Worm (Caenorhabditis elegans) whole organism, L2 larva: ENCODE data around the gene hmg-12.

ENCODE experiments used
- alr-1 ChIP-seq: fragments of 150-350 bp; optimal IDR thresholded peaks from 2 replicates; lab custom pipeline; 2014; ENCODE audit warnings: missing biosample characterization, missing genetic modification characterization
- ceh-16 ChIP-seq: fragments of 150-350 bp; optimal IDR thresholded peaks from 2 replicates; lab custom pipeline; 2014; ENCODE audit warnings: missing biosample characterization, missing genetic modification characterization
- crh-2 ChIP-seq: sonication (generic microtip); optimal IDR thresholded peaks from 2 replicates; lab custom pipeline; 2017; ENCODE audit warnings: missing biosample characterization, missing genetic modification characterization
- egl-27 ChIP-seq: sonication (generic microtip); optimal IDR thresholded peaks from 3 replicates; lab custom pipeline; 2017; ENCODE audit warnings: missing biosample characterization, missing genetic modification reagents, missing genetic modification characterization
- nhr-23 ChIP-seq: fragments of 150-350 bp; optimal IDR thresholded peaks from 2 replicates; lab custom pipeline; 2014; ENCODE audit warnings: missing biosample characterization, missing genetic modification reagents, missing genetic modification characterization
- sem-4 ChIP-seq: fragments of 150-350 bp; optimal IDR thresholded peaks from 2 replicates; lab custom pipeline; 2014; ENCODE audit warnings: missing biosample characterization, missing genetic modification reagents, missing genetic modification characterization
- skn-1 ChIP-seq: sonication (generic microtip); optimal IDR thresholded peaks from 2 replicates; lab custom pipeline; 2017; ENCODE audit warnings: missing biosample characterization, missing genetic modification characterization
- snpc-4 ChIP-seq: fragments of 150-350 bp; optimal IDR thresholded peaks from 2 replicates; lab custom pipeline; 2014; ENCODE audit warnings: missing biosample characterization, missing genetic modification characterization
- unc-39 ChIP-seq: fragments of 150-350 bp; optimal IDR thresholded peaks from 2 replicates; lab custom pipeline; 2014; ENCODE audit warnings: missing biosample characterization, missing genetic modification characterization
- unc-55 ChIP-seq: fragments of 150-350 bp; sonication (generic microtip); optimal IDR thresholded peaks from 3 replicates; lab custom pipeline; 2014; ENCODE audit warnings: missing biosample characterization, missing genetic modification reagents, missing genetic modification characterization
- unc-62 ChIP-seq: fragments of 150-350 bp; optimal IDR thresholded peaks from 2 replicates; lab custom pipeline; 2014; ENCODE audit warnings: missing biosample characterization, missing genetic modification reagents, missing genetic modification characterization

ce11 chrII:11948459-11948858, 32.1 kb downstream of the hmg-12 start, which contains the start of gene W03C9.8:
- no peak for TF ChIP-seq ceh-16 (tag; lab: Kevin White, UChicago)
- no peak for TF ChIP-seq crh-2 (tag; lab: Kevin White, UChicago)
- TF ChIP-seq alr-1 (tag; lab: Kevin White, UChicago) = no peak
- no peak for TF ChIP-seq skn-1
- TF ChIP-seq snpc-4 (tag; lab: Kevin White, UChicago) = no peak
- no peak for TF ChIP-seq unc-39 (tag; lab: Kevin White, UChicago)
- TF ChIP-seq sem-4 (tag; lab: Kevin White, UChicago) = no peak
- TF ChIP-seq unc-62 (GFP tag; lab: Kevin White, UChicago) = no peak
- no peak for TF ChIP-seq egl-27 (tag; lab: Kevin White, UChicago)
- no peak for TF ChIP-seq unc-55 (GFP tag; lab: Kevin White, UChicago)
- no peak for TF ChIP-seq nhr-23 (tag; lab: Kevin White, UChicago)
